Worm (Caenorhabditis elegans) whole organism, L4 larva: Measurements from ENCODE around the gene moe-3.
A peak's percentile ranks its signal among the peaks of the same experiment; 100 is the strongest.

ENCODE experiments used
- ces-1 ChIP-seq: fragments of 150-350 bp; sonication (generic microtip); optimal IDR thresholded peaks from 4 replicates; lab custom pipeline; 2014; ENCODE audit warnings: missing biosample characterization, missing genetic modification reagents, missing genetic modification characterization
- egl-27 ChIP-seq: sonication (generic microtip); optimal IDR thresholded peaks from 3 replicates; lab custom pipeline; 2017; ENCODE audit warnings: missing biosample characterization, missing genetic modification reagents, missing genetic modification characterization
- hmg-1.1 ChIP-seq: fragments of 200-800 bp; sonication (Bioruptor generic); IDR thresholded peaks from 2 replicates; pipeline ENCODE4 v1.3.6; 2022; ENCODE audit warnings: missing genetic modification reagents, missing genetic modification characterization, missing compliant biosample characterization
- jun-1 ChIP-seq: fragments of 150-350 bp; optimal IDR thresholded peaks from 2 replicates; lab custom pipeline; 2014; ENCODE audit warnings: missing biosample characterization, missing genetic modification reagents, missing genetic modification characterization
- lsy-2 ChIP-seq, 2 experiments: fragments of 150-350 bp in 1 of 2; sonication (generic microtip) in 1 of 2; optimal IDR thresholded peaks; 2 replicates each; lab custom pipeline; 2014 to 2017; ENCODE audit warnings: missing biosample characterization in 2 of 2, missing genetic modification characterization in 2 of 2
- mdl-1 ChIP-seq, 2 experiments: fragments of 150-350 bp in 1 of 2; sonication (generic microtip) in 1 of 2; optimal IDR thresholded peaks; 2 replicates each; lab custom pipeline; 2014 to 2017; ENCODE audit warnings: missing biosample characterization in 2 of 2, missing genetic modification characterization in 2 of 2
- nhr-10 ChIP-seq: fragments of 150-350 bp; optimal IDR thresholded peaks from 2 replicates; lab custom pipeline; 2014; ENCODE audit warnings: missing biosample characterization, missing genetic modification characterization
- nhr-28 ChIP-seq: fragments of 150-350 bp; optimal IDR thresholded peaks from 2 replicates; lab custom pipeline; 2014; ENCODE audit warnings: missing biosample characterization, missing genetic modification characterization
- pqm-1 ChIP-seq: sonication (generic microtip); optimal IDR thresholded peaks from 2 replicates; lab custom pipeline; 2017; ENCODE audit warnings: missing biosample characterization, missing genetic modification characterization
- unc-130 ChIP-seq: sonication (generic microtip); optimal IDR thresholded peaks from 2 replicates; lab custom pipeline; 2016; ENCODE audit warnings: missing genetic modification reagents, missing genetic modification characterization, missing compliant biosample characterization
- zag-1 ChIP-seq: fragments of 150-350 bp; optimal IDR thresholded peaks from 2 replicates; lab custom pipeline; 2014; ENCODE audit warnings: missing biosample characterization, missing genetic modification characterization
- ztf-11 ChIP-seq: fragments of 150-350 bp; optimal IDR thresholded peaks from 2 replicates; lab custom pipeline; 2014; ENCODE audit warnings: missing biosample characterization, missing genetic modification characterization

DNA sequence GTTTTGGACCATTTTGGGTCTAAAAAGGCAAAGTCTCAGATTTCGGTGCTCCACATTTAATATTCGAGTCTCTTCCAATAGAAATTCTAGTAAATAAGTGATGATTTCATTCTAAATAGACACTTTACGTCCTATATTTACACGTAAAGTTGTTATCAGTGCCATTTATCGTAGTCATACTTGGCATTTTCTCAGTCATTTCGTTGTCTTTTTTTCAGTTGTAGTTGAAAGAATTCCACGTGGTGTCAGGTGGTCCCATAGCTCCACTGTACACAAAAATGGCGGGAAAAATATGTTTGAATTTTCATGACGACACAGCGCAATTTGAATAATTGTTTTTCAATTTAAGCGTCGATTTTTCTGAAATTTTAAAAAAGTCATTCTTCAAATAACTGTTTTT lies 24.9 kb upstream of the moe-3 start:
- TF ChIP-seq zag-1 (tag; lab: Kevin White, UChicago), result no peak
- no peak for TF ChIP-seq hmg-1.1 (GFP tag; lab: Robert Waterston, UW)
- TF ChIP-seq ces-1 (GFP tag; lab: Kevin White, UChicago), result no peak
- no peak for TF ChIP-seq nhr-10 (tag; lab: Kevin White, UChicago)
- TF ChIP-seq mdl-1 (tag; optimal IDR thresholded peaks at IDR 0.05; lab: Kevin White, UChicago), result no peak
- no peak for TF ChIP-seq ztf-11 (tag; lab: Kevin White, UChicago)
- TF ChIP-seq lsy-2 (tag; optimal IDR thresholded peaks at IDR 0.05; lab: Kevin White, UChicago), result peak in 1 of 2 experiments; percentile 18
- no peak for TF ChIP-seq unc-130 (GFP tag; lab: Kevin White, UChicago)
- no peak for TF ChIP-seq egl-27 (tag; lab: Kevin White, UChicago)
- TF ChIP-seq jun-1 (tag; lab: Kevin White, UChicago), result no peak
- TF ChIP-seq nhr-28 (tag; lab: Kevin White, UChicago), result peak; percentile 84
- TF ChIP-seq pqm-1 (tag; lab: Kevin White, UChicago), result peak; percentile 20
